Fruit fly (Drosophila melanogaster): Measurements from ENCODE around the gene MED20.

The MED20 gene

DNA sequence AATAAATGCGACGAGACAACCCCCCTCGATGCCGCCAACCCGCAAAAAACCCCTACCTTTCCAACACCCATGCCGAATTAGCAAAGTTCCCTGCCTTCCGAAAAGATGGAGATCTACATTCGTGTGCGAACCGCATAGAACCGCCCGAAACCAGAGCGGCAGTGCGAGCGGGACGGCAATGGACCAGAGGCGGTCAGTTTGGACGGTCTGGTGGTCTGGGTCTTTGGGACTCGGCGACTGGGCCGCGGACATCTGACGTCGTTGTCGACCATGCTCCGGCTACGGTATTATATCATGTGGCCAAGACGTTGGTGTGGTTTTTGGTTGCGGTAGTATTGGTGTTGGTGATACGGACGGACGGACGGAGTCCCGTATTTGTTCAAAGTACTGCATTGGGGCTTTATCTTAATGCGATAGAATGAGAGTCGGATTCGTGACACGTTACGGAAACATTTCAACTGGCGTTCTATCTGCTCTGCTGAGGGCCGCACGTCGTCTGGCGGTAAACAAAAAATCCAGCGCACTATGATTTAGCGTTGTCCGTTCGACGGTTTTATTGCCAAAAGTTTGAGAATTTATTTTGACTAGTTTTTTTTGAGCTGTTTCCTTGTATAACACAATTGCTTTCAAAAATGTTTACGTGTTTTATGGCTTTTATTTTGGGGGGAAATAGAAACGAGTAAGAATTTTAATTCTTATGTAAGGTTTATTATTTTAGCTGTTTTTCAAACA lies 14.3 kb upstream of the MED20 start (continued):
- TF ChIP-seq Hmr (GFP tag; optimal IDR thresholded peaks at IDR 0.05) (peak; percentile 47), CG10979 (tag; optimal IDR thresholded peaks at IDR 0.05) (no peak), CG31365 (tag; optimal IDR thresholded peaks at IDR 0.05) (no peak), lmd (GFP tag; IDR thresholded peaks at IDR 0.05) (0 out of 2 replicates have a peak, but pooled peaks have one; percentile 28), crol (GFP tag; IDR thresholded peaks at IDR 0.05) (peak; percentile 53; the same call in 1 of the 2 replicates), tgo (GFP tag; IDR thresholded peaks at IDR 0.05) (no peak), Tbp (GFP tag; optimal IDR thresholded peaks at IDR 0.05) (no peak), CG6175 (GFP tag; IDR thresholded peaks at IDR 0.05) (0 out of 3 replicates have a peak, but pooled peaks have one; percentile 16)

DNA sequence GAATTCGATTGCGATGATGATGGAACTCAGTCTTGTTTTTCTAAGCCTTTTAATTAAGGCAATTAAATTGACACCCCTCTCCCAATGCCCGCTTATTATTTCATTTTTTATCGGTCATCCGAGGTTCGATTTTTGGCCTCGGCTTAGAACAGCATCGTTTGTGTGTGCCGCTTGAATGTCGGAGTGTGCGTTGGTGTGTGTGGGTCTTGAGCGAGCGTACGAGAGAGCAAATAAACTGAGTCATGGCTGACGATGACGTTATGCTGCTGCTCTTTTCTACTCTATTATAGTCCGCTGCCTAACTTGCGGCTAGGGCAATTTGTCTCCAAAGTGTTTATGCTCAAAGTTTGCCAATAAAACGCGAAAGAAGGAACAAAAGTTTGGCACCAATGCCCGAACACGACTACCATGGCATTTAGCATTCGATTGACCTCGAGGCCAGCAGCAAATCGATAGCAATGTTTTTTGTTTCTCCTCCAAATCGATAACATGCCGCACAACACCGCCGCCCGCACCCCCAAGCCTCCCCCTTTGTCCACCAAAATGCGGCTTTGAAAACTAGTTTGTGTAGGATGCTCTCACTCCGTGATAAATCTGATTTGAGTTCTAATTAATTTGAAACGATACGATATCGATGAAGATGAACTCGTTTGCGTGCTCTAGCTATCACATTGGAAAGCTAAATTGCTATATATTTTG lies 13.0 kb upstream of the MED20 start:
- 0 out of 3 replicates have a peak, but pooled peaks have one; percentile 4 for TF ChIP-seq CG17361 (GFP tag; IDR thresholded peaks at IDR 0.05)
- 0 out of 2 replicates have a peak, but pooled peaks have one; percentile 10 for TF ChIP-seq CG9932 (GFP tag; IDR thresholded peaks at IDR 0.05)
- peak; percentile 32 for TF ChIP-seq stwl (tag; optimal IDR thresholded peaks at IDR 0.05)
- peak; percentile 61 for TF ChIP-seq Med (GFP tag)
- peak; percentile 5 for TF ChIP-seq gcm (GFP tag; optimal IDR thresholded peaks at IDR 0.05)
- TF ChIP-seq HLH4C (GFP tag; IDR thresholded peaks at IDR 0.05; ENCODE audit: partially characterized antibody): peak; percentile 39; the same call in 2 of the 3 replicates
- peak; percentile 54 for TF ChIP-seq cg (GFP tag; optimal IDR thresholded peaks at IDR 0.05)
- TF ChIP-seq Opbp (GFP tag; IDR thresholded peaks at IDR 0.05; ENCODE audit: partially characterized antibody): 0 out of 3 replicates have a peak, but pooled peaks have one; percentile 18
- peak; percentile 9 for TF ChIP-seq CG13894 (tag; optimal IDR thresholded peaks at IDR 0.05)
- TF ChIP-seq fu2 (GFP tag; optimal IDR thresholded peaks at IDR 0.05): no peak
- TF ChIP-seq abd-A (tag; optimal IDR thresholded peaks at IDR 0.05): peak; percentile 46
- TF ChIP-seq crol (GFP tag; IDR thresholded peaks at IDR 0.05): peak; percentile 83
- TF ChIP-seq danr (GFP tag; IDR thresholded peaks at IDR 0.05): no peak
- 0 out of 3 replicates have a peak, but pooled peaks have one; percentile 14 for TF ChIP-seq CG34224 (GFP tag; IDR thresholded peaks at IDR 0.05; ENCODE audit: partially characterized antibody)
- no peak for TF ChIP-seq nerfin-2 (GFP tag; IDR thresholded peaks at IDR 0.05; ENCODE audit: partially characterized antibody)
- TF ChIP-seq MBD-R2 (GFP tag; IDR thresholded peaks at IDR 0.05): peak; percentile 24; the same call in 1 of the 2 replicates
- TF ChIP-seq sob (GFP tag; IDR thresholded peaks at IDR 0.05): peak; percentile 33; the same call in 1 of the 2 replicates
- no peak for TF ChIP-seq CG9727 (GFP tag; optimal IDR thresholded peaks at IDR 0.05)
- TF ChIP-seq CG8359 (GFP tag; optimal IDR thresholded peaks at IDR 0.05; ENCODE audit: borderline replicate concordance): no peak
- TF ChIP-seq chinmo (GFP tag; IDR thresholded peaks at IDR 0.05; ENCODE audit: partially characterized antibody): 0 out of 4 replicates have a peak, but pooled peaks have one; percentile 60
- peak; percentile 15 for TF ChIP-seq kay (GFP tag; optimal IDR thresholded peaks at IDR 0.05)
- 0 out of 3 replicates have a peak, but pooled peaks have one; percentile 12 for TF ChIP-seq otp (GFP tag; IDR thresholded peaks at IDR 0.05)
- peak; percentile 8 to 52 for TF ChIP-seq Trl (optimal IDR thresholded peaks at IDR 0.05)
- no peak for TF ChIP-seq Trl (GFP tag; optimal IDR thresholded peaks at IDR 0.05)
- peak; percentile 78 for TF ChIP-seq onecut (GFP tag; IDR thresholded peaks at IDR 0.05)

DNA sequence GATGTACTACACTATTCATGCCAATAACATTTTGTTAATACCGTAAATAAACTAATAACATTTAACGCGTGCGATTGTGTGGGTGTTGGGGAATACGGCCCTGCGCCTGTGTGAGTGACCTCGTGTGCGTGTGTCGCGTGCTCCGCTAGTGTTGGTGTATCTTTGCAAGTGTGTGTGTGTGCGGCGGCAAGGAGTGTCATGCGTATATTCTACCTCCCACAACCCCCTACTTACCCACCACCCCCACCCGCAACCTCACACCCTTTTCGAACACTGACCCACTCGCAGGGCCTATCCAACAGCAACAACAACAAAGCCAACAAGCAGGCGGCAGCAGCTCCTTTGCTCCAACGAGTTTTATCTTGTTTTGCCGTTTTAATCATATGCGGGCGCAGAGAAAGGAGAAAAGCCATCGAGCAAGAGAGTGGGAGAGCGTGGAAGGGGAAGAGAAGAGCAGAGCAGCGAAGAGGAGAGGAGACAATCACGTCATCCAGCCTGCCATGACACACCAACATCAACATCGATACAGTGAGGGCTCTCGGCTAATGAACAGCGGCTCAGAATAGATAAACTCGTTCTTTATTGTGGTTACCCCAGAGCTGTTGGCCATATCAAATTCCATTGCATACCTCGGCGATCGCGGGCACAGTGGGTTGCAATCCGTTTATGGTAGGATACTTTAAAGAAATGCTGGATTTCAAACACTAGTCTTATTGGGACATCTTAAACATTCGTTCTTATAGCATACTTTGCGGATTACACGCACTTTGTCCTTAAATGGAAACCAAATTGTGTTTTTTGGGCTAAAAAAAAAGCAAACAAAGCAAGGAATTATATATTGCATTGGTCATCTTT lies 11.9 kb upstream of the MED20 start:
- peak; percentile 9 for TF ChIP-seq Sox100B (GFP tag; optimal IDR thresholded peaks at IDR 0.05)
- peak; percentile 81 for TF ChIP-seq Elba2 (GFP tag; optimal IDR thresholded peaks at IDR 0.05)
- TF ChIP-seq Adf1 (GFP tag; IDR thresholded peaks at IDR 0.05): peak; percentile 20; the same call in 1 of the 2 replicates
- TF ChIP-seq sr (GFP tag; IDR thresholded peaks at IDR 0.05): peak; percentile 41; the same call in 1 of the 3 replicates
- TF ChIP-seq Atf3 (GFP tag; optimal IDR thresholded peaks at IDR 0.05): peak; percentile 47
- TF ChIP-seq gem (tag; optimal IDR thresholded peaks at IDR 0.05): peak; percentile 22
- TF ChIP-seq chm (GFP tag; IDR thresholded peaks at IDR 0.05): peak; percentile 29; the same call in 1 of the 2 replicates
- no peak for TF ChIP-seq CG7839 (tag; optimal IDR thresholded peaks at IDR 0.05)
- TF ChIP-seq z (GFP tag; IDR thresholded peaks at IDR 0.05): 0 out of 3 replicates have a peak, but pooled peaks have one; percentile 31
- no peak for TF ChIP-seq Opbp (GFP tag; IDR thresholded peaks at IDR 0.05; ENCODE audit: partially characterized antibody)
- peak; percentile 41 for TF ChIP-seq CG6813 (GFP tag; optimal IDR thresholded peaks at IDR 0.05)
- TF ChIP-seq CG1603 (tag; optimal IDR thresholded peaks at IDR 0.05): peak; percentile 6

All from whole organism, embryonic.